Worm (Caenorhabditis elegans): ENCODE measurements around the gene C55C3.73.

C55C3.73 gene

DNA sequence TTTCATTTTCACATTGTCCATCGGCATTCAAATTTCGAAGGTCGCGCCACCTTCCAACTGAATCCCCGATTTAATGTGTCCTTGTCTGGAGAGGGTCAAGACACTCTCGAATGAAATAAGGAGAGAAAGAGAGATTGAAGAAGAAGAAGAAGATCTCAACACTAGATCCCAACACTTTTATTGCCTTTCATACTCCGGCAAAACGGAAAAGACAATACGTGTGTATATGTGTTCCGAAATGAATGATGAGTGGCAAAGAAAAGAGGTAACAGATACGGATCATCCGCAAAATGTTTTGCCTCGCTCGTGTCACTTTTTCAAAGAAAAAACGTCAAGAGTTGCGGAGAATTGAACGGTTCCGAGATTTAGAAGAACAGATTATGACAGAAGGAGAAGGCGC is 2.9 kb downstream of the C55C3.73 start:
- TF ChIP-seq nhr-85 (tag) (peak; percentile 65), mep-1 (tag; optimal IDR thresholded peaks at IDR 0.05) (peak; percentile 64), nhr-77 (tag; optimal IDR thresholded peaks at IDR 0.05) (no peak), blmp-1 (tag; optimal IDR thresholded peaks at IDR 0.05) (peak; percentile 79), hlh-17 (GFP tag; optimal IDR thresholded peaks at IDR 0.05; ENCODE audit: borderline replicate concordance) (no peak)

DNA sequence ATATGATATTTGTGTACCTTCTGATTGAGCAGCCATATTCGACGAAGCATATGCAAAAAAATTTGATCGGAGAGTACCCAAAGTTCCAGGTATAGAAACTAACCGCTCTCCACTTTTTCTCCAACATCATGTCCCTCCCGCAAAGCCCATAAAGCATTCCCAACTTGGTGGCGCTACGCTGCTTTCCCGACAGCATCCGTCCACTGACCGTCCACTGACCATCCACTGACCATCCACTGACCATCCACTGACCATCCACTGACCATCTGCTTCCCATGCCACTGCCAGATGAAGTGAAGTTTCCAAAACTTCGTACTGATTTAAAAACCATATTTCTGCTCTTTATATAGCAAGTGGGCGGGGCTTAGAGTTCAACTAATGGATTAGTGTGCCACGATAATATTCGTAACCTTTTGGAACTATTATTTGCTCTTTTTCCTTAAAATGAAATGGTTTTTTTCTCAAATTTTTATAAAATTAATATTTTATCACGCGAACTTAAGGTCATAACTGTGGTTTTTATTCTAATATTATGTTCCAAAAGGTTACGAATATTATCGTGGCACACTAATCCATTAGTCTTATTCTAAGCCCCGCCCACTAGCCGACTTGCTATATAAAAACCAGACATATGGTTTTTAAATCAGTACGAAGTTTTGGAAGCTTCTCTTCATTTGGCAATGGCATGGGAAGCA is 12.7 kb downstream of the C55C3.73 start, which contains the start of gene C55C3.8:
Gene C55C3.8, plus strand, starts transcription at position 645 of the 695 bp plus-strand sequence.
- TF ChIP-seq nhr-19 (GFP tag; conservative IDR thresholded peaks at IDR 0.05) (no peak), efl-3 (GFP tag; optimal IDR thresholded peaks at IDR 0.05) (no peak), unc-130 (tag; optimal IDR thresholded peaks at IDR 0.05) (no peak), ama-1 (optimal IDR thresholded peaks at IDR 0.05) (no peak), nhr-85 (tag) (no peak), nhr-84 (tag; optimal IDR thresholded peaks at IDR 0.05) (no peak), egl-27 (tag; optimal IDR thresholded peaks at IDR 0.05) (no peak), pqm-1 (tag; optimal IDR thresholded peaks at IDR 0.05) (no peak), lin-15B (tag; optimal IDR thresholded peaks at IDR 0.05) (no peak)

DNA sequence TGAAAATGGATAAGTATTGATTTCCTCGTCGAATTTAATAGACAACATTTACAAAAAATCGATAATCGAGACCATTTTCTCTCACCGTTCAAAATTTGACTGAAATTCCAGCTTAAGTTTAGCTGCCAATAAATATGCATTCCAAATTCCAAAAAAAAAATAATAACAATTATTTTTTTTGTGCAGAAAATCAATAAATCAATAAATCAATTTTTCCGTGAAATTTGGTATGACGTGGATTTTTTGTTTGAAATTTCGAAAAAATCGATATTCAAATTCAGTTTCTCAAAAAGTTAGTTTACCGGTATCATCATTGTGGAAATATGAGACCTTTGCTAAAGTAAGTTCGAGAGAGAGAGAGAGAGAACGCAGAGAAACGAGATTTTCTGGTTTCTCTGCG is 18.2 kb downstream of the C55C3.73 start, which contains the start of gene C55C3.3:
Gene C55C3.3, plus strand, starts transcription at position 274 of the 400 bp plus-strand sequence.
- TF ChIP-seq grh-1 (GFP tag; IDR thresholded peaks at IDR 0.05) (no peak), egl-27 (tag; optimal IDR thresholded peaks at IDR 0.05) (no peak), fkh-8 (tag; optimal IDR thresholded peaks at IDR 0.05) (no peak), C16A3.4 (tag; optimal IDR thresholded peaks at IDR 0.05) (no peak), C34B4.2 (tag; optimal IDR thresholded peaks at IDR 0.05) (no peak), Y116A8C.19 (tag; optimal IDR thresholded peaks at IDR 0.05; ENCODE audit: borderline replicate concordance) (no peak), nhr-237 (tag; optimal IDR thresholded peaks at IDR 0.05) (no peak), unc-130 (tag; optimal IDR thresholded peaks at IDR 0.05) (no peak), nhr-84 (tag; optimal IDR thresholded peaks at IDR 0.05) (no peak), jun-1 (tag; optimal IDR thresholded peaks at IDR 0.05) (no peak), nhr-19 (GFP tag; conservative IDR thresholded peaks at IDR 0.05) (no peak)

DNA sequence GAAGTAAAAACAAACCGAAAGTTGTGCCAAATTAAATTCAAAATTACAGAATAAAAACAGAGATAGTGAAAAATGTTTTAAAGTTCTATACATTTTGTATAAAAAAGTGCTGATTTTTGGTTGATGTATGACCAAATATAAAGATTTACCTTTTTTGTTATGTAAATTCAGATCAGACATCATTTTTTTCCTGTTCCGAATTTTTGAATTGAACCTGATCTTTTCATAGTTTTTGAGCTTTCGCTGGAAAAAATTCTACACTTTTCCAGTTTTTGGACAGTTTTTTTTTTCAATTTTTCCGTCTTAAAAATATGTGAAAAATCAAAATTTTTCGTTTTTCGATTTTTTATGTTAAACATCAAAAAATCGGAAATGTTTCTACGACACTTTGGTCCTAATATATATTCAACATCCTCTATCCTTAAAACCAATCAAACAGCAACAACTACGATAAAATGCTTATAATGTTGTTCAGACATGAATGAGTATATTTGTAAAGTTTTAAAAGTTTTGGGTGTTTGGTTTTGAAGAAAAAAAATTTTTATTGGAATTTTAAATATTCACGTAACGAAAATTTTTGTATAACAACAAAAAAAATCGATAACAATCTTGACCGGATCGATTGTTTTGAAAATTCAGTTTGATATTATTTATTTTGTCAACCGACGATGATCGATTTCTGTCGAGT is 20.6 kb downstream of the C55C3.73 start, which contains the start of the genes C55C3.7 and C55C3.6:
Gene C55C3.7, minus strand, starts transcription at position 101 of the 688 bp plus-strand sequence.
Gene C55C3.6, plus strand, starts transcription at position 638 of the 688 bp plus-strand sequence.
- TF ChIP-seq Y116A8C.19 (tag; optimal IDR thresholded peaks at IDR 0.05; ENCODE audit: borderline replicate concordance) (no peak), nhr-11 (tag; optimal IDR thresholded peaks at IDR 0.05) (no peak), pqm-1 (tag; optimal IDR thresholded peaks at IDR 0.05) (no peak), hlh-17 (GFP tag; optimal IDR thresholded peaks at IDR 0.05; ENCODE audit: borderline replicate concordance) (no peak), ces-1 (GFP tag; optimal IDR thresholded peaks at IDR 0.05) (no peak), alr-1 (tag; optimal IDR thresholded peaks at IDR 0.05; ENCODE audit: borderline replicate concordance) (no peak), fkh-10 (GFP tag; optimal IDR thresholded peaks at IDR 0.05) (no peak), ztf-11 (tag; optimal IDR thresholded peaks at IDR 0.05) (no peak), unc-130 (tag; optimal IDR thresholded peaks at IDR 0.05) (no peak), zag-1 (tag; optimal IDR thresholded peaks at IDR 0.05) (no peak), mef-2 (tag; optimal IDR thresholded peaks at IDR 0.05) (no peak), pax-3 (tag; optimal IDR thresholded peaks at IDR 0.05) (no peak), fos-1 (tag; optimal IDR thresholded peaks at IDR 0.05) (no peak), grh-1 (GFP tag; IDR thresholded peaks at IDR 0.05) (no peak), hpl-2 (GFP tag; optimal IDR thresholded peaks at IDR 0.05) (no peak), ztf-4 (tag; optimal IDR thresholded peaks at IDR 0.05) (no peak), C04F5.9 (tag; optimal IDR thresholded peaks at IDR 0.05) (no peak)

DNA sequence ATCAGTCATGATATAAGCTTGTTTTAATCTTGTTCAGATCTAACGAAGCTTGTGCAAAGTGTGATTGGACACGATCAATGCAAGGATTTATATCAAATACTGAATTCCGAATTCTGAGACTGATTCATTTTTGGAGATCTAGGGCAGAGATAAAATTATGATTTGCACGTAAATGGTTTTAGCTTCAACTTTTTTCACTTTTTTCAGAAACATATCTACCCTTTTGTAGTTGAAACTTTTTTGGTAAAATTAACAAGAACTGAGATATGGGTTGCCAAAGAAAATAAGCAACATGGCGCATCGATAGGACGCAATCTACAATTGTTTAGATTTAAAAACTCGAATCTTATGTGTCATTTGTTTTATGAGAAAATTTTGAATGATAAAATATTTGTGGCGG is 25.2 kb downstream of the C55C3.73 start, which contains the start of gene C55C3.4:
Gene C55C3.4, minus strand, starts transcription at position 101 of the 400 bp plus-strand sequence.
- TF ChIP-seq F16B12.6 (tag; optimal IDR thresholded peaks at IDR 0.05) (no peak), irx-1 (tag; optimal IDR thresholded peaks at IDR 0.05) (no peak), ceh-63 (GFP tag; optimal IDR thresholded peaks at IDR 0.05) (no peak), xbp-1 (tag; optimal IDR thresholded peaks at IDR 0.05) (no peak), sup-37 (GFP tag; optimal IDR thresholded peaks at IDR 0.05) (no peak), dsc-1 (tag; optimal IDR thresholded peaks at IDR 0.05) (no peak), fos-1 (tag; optimal IDR thresholded peaks at IDR 0.05) (no peak), nhr-47 (tag; optimal IDR thresholded peaks at IDR 0.05) (no peak), C04F5.9 (tag; optimal IDR thresholded peaks at IDR 0.05) (no peak), ama-1 (optimal IDR thresholded peaks at IDR 0.05) (no peak), sptf-1 (tag; optimal IDR thresholded peaks at IDR 0.05) (no peak), vab-15 (tag; optimal IDR thresholded peaks at IDR 0.05) (no peak), nhr-28 (tag; optimal IDR thresholded peaks at IDR 0.05) (no peak), ets-5 (GFP tag; IDR thresholded peaks at IDR 0.05) (no peak), nhr-11 (tag; optimal IDR thresholded peaks at IDR 0.05) (no peak), hlh-17 (GFP tag; optimal IDR thresholded peaks at IDR 0.05; ENCODE audit: borderline replicate concordance) (no peak)

Data from whole organism, L1 larva.